Worm (Caenorhabditis elegans) whole organism, L4/young adult: ENCODE results near the gene rgs-10.

Experiments
- W03F9.2 ChIP-seq: fragments of 150-350 bp; optimal IDR thresholded peaks from 2 replicates; lab custom pipeline; 2014; ENCODE audit warnings: missing biosample characterization, missing genetic modification characterization
- dao-5 ChIP-seq: sonication (generic microtip); optimal IDR thresholded peaks from 2 replicates; lab custom pipeline; 2016; ENCODE audit warnings: missing genotype, missing genetic modification characterization, moderate library complexity, missing compliant biosample characterization
- him-1 ChIP-seq: sonication (generic microtip); optimal IDR thresholded peaks from 2 replicates; lab custom pipeline; 2016; ENCODE audit warnings: missing genotype, missing genetic modification reagents, missing genetic modification characterization, missing compliant biosample characterization

Gene rgs-10

DNA sequence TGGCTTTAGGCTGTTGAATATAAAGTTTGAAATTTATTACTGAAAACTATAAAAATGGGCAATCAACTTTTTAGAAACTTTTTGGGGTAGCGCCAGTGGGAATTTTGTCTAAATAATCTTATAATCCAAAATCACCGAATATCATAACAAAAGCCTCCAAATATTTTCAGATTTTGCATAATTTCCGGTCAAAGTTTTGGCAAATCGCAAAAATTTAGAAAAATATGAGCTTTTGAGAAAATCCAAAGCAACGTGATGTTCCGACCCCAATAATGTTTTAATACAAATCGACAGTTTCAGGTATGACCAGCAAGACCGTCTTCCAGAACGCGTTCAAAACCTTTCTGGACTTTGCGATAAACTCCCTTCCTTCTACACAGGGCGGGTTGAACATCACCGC, 16.8 kb downstream of the rgs-10 start, which contains the start of gene emre-1:
emre-1 (plus strand) TSS at position 301 of the 400 bp plus-strand sequence.
- TF ChIP-seq him-1 (no peak), W03F9.2 (tag; lab: Kevin White, UChicago) (no peak), dao-5 (tag; lab: Kevin White, UChicago) (no peak)

ce11 chrX:14982525-14982924, 20.0 kb downstream of the rgs-10 start, which contains the start of gene plp-2:
plp-2 (minus strand) TSS chrX:14982804.
- no peak for TF ChIP-seq W03F9.2 (tag; lab: Kevin White, UChicago)
- no peak for TF ChIP-seq dao-5 (tag; lab: Kevin White, UChicago)
- TF ChIP-seq him-1 = no peak

ce11 chrX:14983274-14983673, 20.7 kb downstream of the rgs-10 start, which contains the start of gene rbg-1:
rbg-1 (plus strand) TSS chrX:14983533.
- TF ChIP-seq him-1 = no peak
- no peak for TF ChIP-seq dao-5 (tag; lab: Kevin White, UChicago)
- TF ChIP-seq W03F9.2 (tag; lab: Kevin White, UChicago) = peak; percentile 51

DNA sequence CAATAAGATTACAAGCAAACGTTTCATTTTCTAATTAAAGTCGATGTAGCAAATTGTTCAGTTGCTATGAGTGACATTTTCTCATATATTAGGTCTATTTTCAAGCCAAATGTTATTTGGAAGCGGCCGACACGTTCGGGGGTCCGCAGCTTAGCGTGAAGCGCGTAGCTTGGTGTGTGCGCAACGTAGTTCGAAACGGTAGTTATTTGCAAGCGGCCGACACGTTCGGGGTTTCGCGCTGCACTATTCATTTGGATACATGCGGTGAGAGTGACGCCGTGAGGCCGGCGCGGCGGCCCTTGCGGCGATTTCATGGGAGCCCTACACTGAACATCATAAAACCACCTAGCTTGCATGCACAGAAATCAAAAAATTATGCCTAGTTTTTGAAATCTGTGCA, 25.6 kb downstream of the rgs-10 start:
- TF ChIP-seq dao-5 (tag; lab: Kevin White, UChicago) (no peak), W03F9.2 (tag; lab: Kevin White, UChicago) (no peak), him-1 (no peak)

DNA sequence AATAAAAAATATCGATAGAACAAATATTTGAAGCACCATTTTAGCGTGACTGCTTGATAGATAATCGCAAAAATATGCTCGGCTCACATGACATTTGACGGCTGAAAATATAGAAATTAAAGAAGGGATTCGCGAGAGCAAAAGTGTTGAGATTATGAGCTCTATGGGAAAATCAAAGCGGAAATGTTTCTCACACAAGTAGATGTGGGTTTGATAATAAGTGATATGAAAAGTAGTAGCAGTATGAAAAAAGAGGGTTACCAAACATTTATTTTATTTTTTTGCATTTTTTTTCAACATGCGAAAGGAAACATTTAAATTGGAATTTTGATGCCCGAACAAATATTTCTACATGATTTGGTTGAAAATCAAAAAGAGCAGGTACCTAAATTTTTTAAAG, 28.7 kb downstream of the rgs-10 start, which contains the start of gene iglr-1:
iglr-1 (minus strand) TSS at position 101 of the 400 bp plus-strand sequence.
- TF ChIP-seq him-1 (no peak), dao-5 (tag; lab: Kevin White, UChicago) (no peak), W03F9.2 (tag; lab: Kevin White, UChicago) (no peak)

ce11 chrX:14993744-14994143, 31.2 kb downstream of the rgs-10 start:
- TF ChIP-seq dao-5 (tag; lab: Kevin White, UChicago) (no peak), him-1 (no peak), W03F9.2 (tag; lab: Kevin White, UChicago) (no peak)

DNA sequence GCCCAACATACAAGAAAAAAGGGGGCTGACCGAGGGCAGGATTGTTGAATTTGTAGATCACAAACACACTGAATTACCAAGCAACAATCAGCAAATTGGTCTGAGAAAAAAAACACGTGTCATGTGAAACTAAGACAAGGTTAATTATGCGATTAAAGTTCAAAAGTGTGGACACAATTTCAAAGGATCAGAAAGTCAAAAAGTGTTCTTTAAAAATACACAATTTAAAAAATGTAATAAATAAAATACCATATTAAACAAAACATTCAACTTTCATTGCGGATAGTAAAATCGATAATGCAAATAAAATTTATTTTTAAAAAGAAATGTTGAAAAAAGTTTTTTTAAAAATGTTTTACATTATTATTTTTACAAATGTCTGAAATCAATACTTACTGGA, 36.5 kb downstream of the rgs-10 start, which contains the start of gene cutl-3:
cutl-3 (minus strand) TSS at position 101 of the 400 bp plus-strand sequence.
- no peak for TF ChIP-seq dao-5 (tag; lab: Kevin White, UChicago)
- TF ChIP-seq W03F9.2 (tag; lab: Kevin White, UChicago) = no peak
- no peak for TF ChIP-seq him-1

DNA sequence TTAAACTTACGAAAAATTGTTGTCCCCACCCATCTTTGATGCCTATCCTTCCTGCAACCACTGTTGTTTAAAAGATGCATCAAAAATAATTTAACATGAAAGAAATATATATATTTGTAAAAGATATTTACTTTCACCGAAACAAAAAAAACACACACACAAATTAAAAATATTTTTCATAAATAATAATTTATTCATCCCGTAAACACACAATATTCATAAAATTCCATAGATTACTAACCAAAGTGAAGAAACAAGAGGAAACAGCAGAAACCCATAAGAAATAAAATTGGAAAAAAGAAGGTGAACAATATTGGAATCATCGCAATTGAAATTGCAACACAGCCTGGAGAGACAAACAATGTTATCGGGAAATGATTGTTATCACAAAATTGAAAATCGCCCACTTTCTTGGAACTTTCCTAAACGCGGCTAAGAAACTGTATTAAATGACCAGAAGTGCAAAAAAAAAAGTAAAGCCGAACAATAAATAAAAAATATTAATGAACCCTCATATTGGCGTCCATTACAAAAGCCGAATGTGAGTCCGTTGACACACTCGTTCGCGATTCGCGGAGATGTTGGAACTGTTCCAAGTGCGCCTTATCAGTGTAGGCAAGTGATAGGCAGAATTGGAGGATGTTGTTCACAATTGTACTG, 41.5 kb downstream of the rgs-10 start, which contains the start of gene slc-25A18.1:
slc-25A18.1 (minus strand) TSS at position 51 of the 660 bp plus-strand sequence.
- TF ChIP-seq him-1 = no peak
- TF ChIP-seq dao-5 (tag; lab: Kevin White, UChicago) = no peak
- TF ChIP-seq W03F9.2 (tag; lab: Kevin White, UChicago) = no peak

DNA sequence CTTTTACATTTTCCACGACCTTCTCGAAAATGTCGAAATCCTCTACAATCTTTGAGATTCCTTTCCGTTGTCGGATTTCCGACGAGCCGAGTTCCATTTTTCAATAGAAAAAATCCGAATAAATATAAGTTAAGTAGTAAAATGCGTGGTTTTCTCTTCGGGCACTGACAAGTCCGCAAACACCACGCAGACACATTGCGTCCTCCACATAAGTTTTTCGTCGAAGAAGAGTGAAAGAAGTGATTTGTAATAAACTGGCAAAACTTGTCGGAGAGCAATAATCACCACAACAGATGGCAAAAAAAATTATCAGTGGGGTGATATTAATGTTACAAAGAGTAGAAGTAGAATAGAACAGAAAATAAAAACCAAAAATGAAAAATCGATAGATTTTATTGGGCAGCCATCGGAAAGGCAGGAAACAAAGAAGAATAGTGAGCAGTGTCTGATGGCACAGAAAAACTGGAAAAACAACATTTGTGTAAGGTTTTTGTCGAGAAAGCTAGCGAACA, 44.3 kb downstream of the rgs-10 start, which contains the start of gene ergi-2:
ergi-2 (minus strand) TSS at position 462 of the 512 bp plus-strand sequence.
- TF ChIP-seq him-1 (no peak), W03F9.2 (tag; lab: Kevin White, UChicago) (no peak), dao-5 (tag; lab: Kevin White, UChicago) (no peak)

- TF ChIP-seq him-1 (no peak), W03F9.2 (tag; lab: Kevin White, UChicago) (no peak), dao-5 (tag; lab: Kevin White, UChicago) (no peak)
These were observed 46.1 kb downstream of the rgs-10 start for ce11 chrX:15008697-15009096.

ce11 chrX:15010941-15011340, 48.4 kb downstream of the rgs-10 start:
- TF ChIP-seq W03F9.2 (tag; lab: Kevin White, UChicago) (no peak), dao-5 (tag; lab: Kevin White, UChicago) (no peak), him-1 (no peak)

DNA sequence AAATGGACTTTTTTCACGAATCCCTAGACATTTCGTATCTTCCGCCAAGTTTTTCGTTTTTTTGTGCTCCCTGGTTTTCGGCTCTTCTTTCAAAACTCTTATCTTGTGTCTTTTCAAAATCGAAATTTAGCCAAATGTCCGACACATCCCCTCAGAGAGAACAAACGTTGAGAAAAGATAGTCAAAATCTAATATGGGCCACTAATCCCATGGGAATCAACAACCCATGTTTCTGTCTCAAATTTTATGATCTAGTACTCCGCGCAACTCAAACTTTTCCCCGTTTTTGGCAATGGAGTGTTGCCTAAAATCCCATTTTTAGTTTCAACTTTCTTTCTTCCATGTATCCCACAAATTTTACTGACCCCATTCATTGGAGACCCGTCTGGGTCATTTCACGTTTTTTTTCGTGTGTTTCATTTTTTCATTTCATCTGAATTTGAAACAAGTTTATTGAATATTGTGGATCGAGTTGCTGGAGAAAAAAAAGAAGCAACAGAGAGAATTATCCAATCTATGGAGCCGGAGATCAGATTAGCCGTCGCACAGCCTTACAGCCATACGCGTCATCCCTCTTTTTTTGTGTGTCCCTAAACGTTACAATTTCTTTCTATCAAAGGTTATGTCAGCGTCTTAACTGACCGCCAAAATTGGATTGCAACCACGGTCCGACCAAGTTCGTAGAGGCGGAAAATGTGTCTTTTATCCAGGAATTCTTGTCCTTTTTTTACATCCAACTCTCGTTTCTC, 49.1 kb downstream of the rgs-10 start:
- TF ChIP-seq him-1 (no peak), W03F9.2 (tag; lab: Kevin White, UChicago) (no peak), dao-5 (tag; lab: Kevin White, UChicago) (no peak)
